Worm (Caenorhabditis elegans): ENCODE data around the gene F15H10.12.
A peak's percentile ranks its signal among the peaks of the same experiment; 100 is the strongest.
"Not testable (repeated sequence)": the region's sequence is repeated elsewhere in the genome, so short reads cannot be mapped to it uniquely, and the experiment has no call there.

Gene F15H10.12

ce11 chrV:10410030-10410713, at the start of gene F15H10.12:
F15H10.12 (minus strand) TSS chrV:10410080.
- TF ChIP-seq ceh-24 (tag; optimal IDR thresholded peaks at IDR 0.05), result no peak
- no peak for TF ChIP-seq ceh-48 (tag; optimal IDR thresholded peaks at IDR 0.05)
- no peak for TF ChIP-seq ttx-3 (tag; optimal IDR thresholded peaks at IDR 0.05)
- no peak for TF ChIP-seq ceh-14 (tag; optimal IDR thresholded peaks at IDR 0.05)
- no peak for TF ChIP-seq elt-4 (tag; optimal IDR thresholded peaks at IDR 0.05)
- no peak for TF ChIP-seq nhr-11 (tag; optimal IDR thresholded peaks at IDR 0.05)
- TF ChIP-seq ama-1 (optimal IDR thresholded peaks at IDR 0.05), result no peak

ce11 chrV:10457247-10457646, 47.4 kb upstream of the F15H10.12 start, which contains the start of gene F22E12.1:
F22E12.1 (minus strand) TSS chrV:10457347.
- TF ChIP-seq pqm-1 (tag; optimal IDR thresholded peaks at IDR 0.05), result no peak
- no peak for TF ChIP-seq ceh-14 (tag; optimal IDR thresholded peaks at IDR 0.05)
- no peak for TF ChIP-seq hlh-6 (tag; optimal IDR thresholded peaks at IDR 0.05)
- TF ChIP-seq gmeb-2 (tag; optimal IDR thresholded peaks at IDR 0.05), result no peak
- TF ChIP-seq C38D4.7 (GFP tag; optimal IDR thresholded peaks at IDR 0.05), result no peak
- TF ChIP-seq zip-5 (tag; optimal IDR thresholded peaks at IDR 0.05), result no peak
- TF ChIP-seq unc-86 (tag; optimal IDR thresholded peaks at IDR 0.05), result no peak
- no peak for TF ChIP-seq nfya-1 (tag; optimal IDR thresholded peaks at IDR 0.05)
- no peak for TF ChIP-seq pag-3 (tag; optimal IDR thresholded peaks at IDR 0.05; ENCODE audit: borderline replicate concordance)
- no peak for TF ChIP-seq T23F11.4 (GFP tag; optimal IDR thresholded peaks at IDR 0.05)

ce11 chrV:10453466-10453865, 43.6 kb upstream of the F15H10.12 start, which contains the start of gene Y32F6A.5:
Y32F6A.5 (minus strand) TSS chrV:10453605.
- no peak for TF ChIP-seq hlh-30 (tag; optimal IDR thresholded peaks at IDR 0.05; ENCODE audit: insufficient read depth)
- no peak for TF ChIP-seq npax-4 (tag; optimal IDR thresholded peaks at IDR 0.05)
- no peak for TF ChIP-seq rnt-1 (tag; optimal IDR thresholded peaks at IDR 0.05)
- no peak for TF ChIP-seq ceh-14 (tag; optimal IDR thresholded peaks at IDR 0.05)
- no peak for TF ChIP-seq ceh-9 (tag; optimal IDR thresholded peaks at IDR 0.05)
- no peak for TF ChIP-seq elt-2 (tag; optimal IDR thresholded peaks at IDR 0.05)
- TF ChIP-seq syd-9 (tag; optimal IDR thresholded peaks at IDR 0.05), result no peak
- TF ChIP-seq hlh-6 (tag; optimal IDR thresholded peaks at IDR 0.05), result no peak
- TF ChIP-seq pax-1 (tag; optimal IDR thresholded peaks at IDR 0.05), result no peak
- no peak for TF ChIP-seq ceh-6 (GFP tag; optimal IDR thresholded peaks at IDR 0.05)

- TF ChIP-seq unc-3 (GFP tag; conservative IDR thresholded peaks at IDR 0.05), result peak; percentile 73; the same call in 1 of the 2 replicates
- not testable (repeated sequence) for TF ChIP-seq unc-3 (tag; optimal IDR thresholded peaks at IDR 0.05)
- TF ChIP-seq ceh-45 (GFP tag; IDR thresholded peaks at IDR 0.05), result peak; percentile 66; the same call in 1 of the 2 replicates
These were observed 40.5 kb upstream of the F15H10.12 start for ce11 chrV:10450355-10450754.

DNA sequence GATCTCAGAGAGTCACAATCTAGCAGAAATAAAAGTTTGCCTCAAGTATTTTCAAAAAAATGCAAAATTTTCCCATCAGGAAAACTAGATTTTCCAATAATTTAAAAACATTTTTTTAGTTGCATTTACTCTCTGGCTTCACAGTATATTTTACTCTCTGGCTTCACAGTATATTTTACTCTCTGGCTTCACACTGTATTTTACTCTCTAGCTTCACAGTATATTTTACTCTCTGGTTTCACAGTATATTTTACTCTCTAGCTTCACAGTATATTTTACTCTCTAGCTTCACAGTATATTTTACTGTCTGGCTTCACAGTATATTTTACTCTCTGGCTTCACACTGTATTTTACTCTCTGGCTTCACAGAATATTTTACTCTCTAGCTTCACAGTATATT, 39.4 kb upstream of the F15H10.12 start:
- 0 out of 2 replicates have a peak, but pooled peaks have one; percentile 20 for TF ChIP-seq ceh-45 (GFP tag; IDR thresholded peaks at IDR 0.05)
- TF ChIP-seq unc-3 (GFP tag; conservative IDR thresholded peaks at IDR 0.05), result peak; percentile 56; the same call in 1 of the 2 replicates
- not testable (repeated sequence) for TF ChIP-seq unc-3 (tag; optimal IDR thresholded peaks at IDR 0.05)

ce11 chrV:10441135-10442024, 31.5 kb upstream of the F15H10.12 start, which contains the start of gene pap-1:
pap-1 (plus strand) TSS chrV:10441974.
- TF ChIP-seq unc-55 (GFP tag; optimal IDR thresholded peaks at IDR 0.05) (no peak), dve-1 (tag; optimal IDR thresholded peaks at IDR 0.05) (no peak), ceh-31 (tag; optimal IDR thresholded peaks at IDR 0.05) (peak; percentile 50), K09A11.1 (tag; optimal IDR thresholded peaks at IDR 0.05; ENCODE audit: insufficient read depth) (no peak), fax-1 (tag; optimal IDR thresholded peaks at IDR 0.05) (no peak), hlh-13 (GFP tag; optimal IDR thresholded peaks at IDR 0.05) (no peak), nhr-232 (tag; optimal IDR thresholded peaks at IDR 0.05) (no peak), C08G9.2 (tag; optimal IDR thresholded peaks at IDR 0.05) (peak; percentile 37), ets-4 (tag; optimal IDR thresholded peaks at IDR 0.05) (peak; percentile 3), hlh-30 (tag; optimal IDR thresholded peaks at IDR 0.05; ENCODE audit: insufficient read depth) (peak; percentile 88), unc-86 (tag; optimal IDR thresholded peaks at IDR 0.05) (no peak), ceh-6 (GFP tag; optimal IDR thresholded peaks at IDR 0.05) (no peak), rnt-1 (tag; optimal IDR thresholded peaks at IDR 0.05) (no peak), Y22D7AL.16 (tag; optimal IDR thresholded peaks at IDR 0.05) (no peak), odd-2 (tag; optimal IDR thresholded peaks at IDR 0.05) (no peak), fkh-10 (GFP tag; optimal IDR thresholded peaks at IDR 0.05) (no peak), pha-2 (tag; optimal IDR thresholded peaks at IDR 0.05) (no peak)
